Worm (Caenorhabditis elegans) whole organism, young adult: Measurements from ENCODE around the gene Y50D4B.1.

Source experiments
- B0035.1 ChIP-seq: sonication (generic microtip); optimal IDR thresholded peaks from 2 replicates; lab custom pipeline; 2016; ENCODE audit warnings: missing genetic modification characterization, mild to moderate bottlenecking, missing compliant biosample characterization, missing genotype, missing genetic modification reagents
- F23B12.7 ChIP-seq: sonication (generic microtip); optimal IDR thresholded peaks from 2 replicates; lab custom pipeline; 2017; ENCODE audit warnings: missing genetic modification characterization, mild to moderate bottlenecking, missing compliant biosample characterization, antibody characterized with exemption, moderate library complexity; ENCODE audit not compliant: insufficient read depth
- F55B11.4 ChIP-seq: sonication (generic microtip); optimal IDR thresholded peaks from 2 replicates; lab custom pipeline; 2016; ENCODE audit warnings: missing compliant biosample characterization, missing genetic modification characterization, borderline replicate concordance; ENCODE audit not compliant: insufficient read depth
- T07F8.4 ChIP-seq: sonication (generic microtip); optimal IDR thresholded peaks from 2 replicates; lab custom pipeline; 2016; ENCODE audit warnings: mild to moderate bottlenecking, missing genetic modification characterization, moderate library complexity, missing compliant biosample characterization
- Y67H2A.10 ChIP-seq: fragments of 200-800 bp; sonication (Bioruptor generic); conservative IDR thresholded peaks from 2 replicates; pipeline ENCODE4 v1.3.6; 2022; ENCODE audit warnings: missing genetic modification reagents, missing genetic modification characterization, missing compliant biosample characterization
- aptf-3 ChIP-seq: fragments of 200-800 bp; sonication (Bioruptor generic); IDR thresholded peaks from 2 replicates; pipeline ENCODE4 v1.3.6; 2022; ENCODE audit warnings: missing genetic modification characterization, missing compliant biosample characterization
- efl-1 ChIP-seq: fragments of 150-350 bp; optimal IDR thresholded peaks from 2 replicates; lab custom pipeline; 2014; ENCODE audit warnings: missing biosample characterization, missing genetic modification reagents, missing genetic modification characterization
- ets-4 ChIP-seq: fragments of 200-800 bp; sonication (Bioruptor generic); optimal IDR thresholded peaks from 2 replicates; lab custom pipeline; 2018; ENCODE audit warnings: mild to moderate bottlenecking, missing genetic modification characterization, missing compliant biosample characterization
- hsf-1 ChIP-seq: fragments of 200-800 bp; sonication (Bioruptor generic); IDR thresholded peaks from 2 replicates; pipeline ENCODE4 v1.3.6; 2022; ENCODE audit warnings: missing genetic modification reagents, missing genetic modification characterization, missing compliant biosample characterization
- lin-26 ChIP-seq: fragments of 200-800 bp; sonication (Bioruptor generic); IDR thresholded peaks from 2 replicates; pipeline ENCODE4 v1.3.6; 2022; ENCODE audit warnings: missing genetic modification reagents, missing genetic modification characterization, missing compliant biosample characterization
- madf-8 ChIP-seq: fragments of 200-800 bp; sonication (Bioruptor generic); conservative IDR thresholded peaks from 2 replicates; pipeline ENCODE4 v1.3.6; 2022; ENCODE audit warnings: missing genetic modification reagents, missing genetic modification characterization, missing compliant biosample characterization
- nfya-1 ChIP-seq: sonication (generic microtip); optimal IDR thresholded peaks from 2 replicates; lab custom pipeline; 2017; ENCODE audit warnings: antibody characterized with exemption, missing compliant biosample characterization, missing genetic modification characterization, borderline replicate concordance; ENCODE audit not compliant: insufficient read depth
- snpc-4 ChIP-seq, 5 experiments: fragments of 150-350 bp in 1 of 5; sonication (generic microtip) in 4 of 5; optimal IDR thresholded peaks; 2 replicates each; lab custom pipeline; 2014 to 2018; ENCODE audit warnings: missing genetic modification characterization in 5 of 5, missing biosample characterization in 3 of 5, antibody characterized with exemption in 2 of 5, mild to moderate bottlenecking in 2 of 5, missing compliant biosample characterization in 2 of 5, missing genotype in 2 of 5, moderate library complexity in 2 of 5, missing genetic modification reagents in 1 of 5
- ztf-26 ChIP-seq: sonication (generic microtip); optimal IDR thresholded peaks from 2 replicates; lab custom pipeline; 2017; ENCODE audit warnings: missing genetic modification characterization, missing compliant biosample characterization

DNA sequence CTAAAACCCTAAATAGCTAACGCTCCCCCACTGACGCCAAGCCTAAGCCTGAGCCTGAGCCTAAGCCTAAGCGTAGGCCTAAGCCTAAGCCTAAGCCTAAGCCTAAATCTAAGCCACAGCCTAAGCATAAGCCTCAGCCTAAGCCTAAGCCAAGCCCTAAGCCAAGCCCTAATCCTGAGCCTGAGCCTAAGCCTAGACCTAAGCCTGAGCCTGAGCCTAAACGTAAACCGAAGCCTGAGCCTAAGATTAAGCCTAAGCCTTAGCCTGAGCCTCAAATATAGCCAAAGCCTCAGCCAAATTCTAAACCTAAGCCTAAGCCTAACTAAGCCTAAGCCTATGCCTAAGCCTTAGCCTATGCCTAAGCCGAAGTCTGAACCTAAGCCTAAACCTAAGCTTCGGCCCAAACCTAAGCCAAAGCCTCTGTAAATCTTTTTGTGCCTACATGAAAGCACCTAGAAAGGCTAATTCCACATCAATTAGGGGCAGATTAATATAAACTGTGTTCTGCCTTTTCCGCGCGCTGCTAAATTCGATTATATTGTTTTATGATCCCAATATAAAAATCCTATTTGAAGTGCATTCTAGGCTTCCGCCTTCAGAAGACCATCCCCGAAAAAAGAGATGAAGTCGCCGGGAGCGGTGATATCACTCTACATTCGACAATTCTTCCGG is 52.5 kb downstream of the Y50D4B.1 start, which contains the start of gene ptr-16:
- TF ChIP-seq F23B12.7 (tag; lab: Kevin White, UChicago) (no peak), T07F8.4 (no peak), madf-8 (GFP tag; lab: Robert Waterston, UW) (no peak), nfya-1 (no peak), ztf-26 (tag; lab: Kevin White, UChicago) (no peak), lin-26 (GFP tag; lab: Robert Waterston, UW) (no peak), efl-1 (GFP tag; lab: Kevin White, UChicago) (no peak), hsf-1 (GFP tag; lab: Robert Waterston, UW) (no peak), B0035.1 (tag; lab: Kevin White, UChicago) (no peak), snpc-4 (GFP tag; optimal IDR thresholded peaks at IDR 0.05; lab: Kevin White, UChicago) (no peak), snpc-4 (tag; optimal IDR thresholded peaks at IDR 0.05; lab: Kevin White, UChicago) (no peak), aptf-3 (GFP tag; lab: Robert Waterston, UW) (no peak), Y67H2A.10 (no peak), ets-4 (GFP tag; lab: Kevin White, UChicago) (no peak), F55B11.4 (tag; lab: Kevin White, UChicago) (no peak)
